Worm (Caenorhabditis elegans) whole organism, L3 larva: ENCODE data around the gene rad-50.

Experiments used
- R02D3.7 ChIP-seq: fragments of 150-350 bp; optimal IDR thresholded peaks from 2 replicates; lab custom pipeline; 2014; ENCODE audit warnings: missing biosample characterization, missing genetic modification characterization
- aly-2 ChIP-seq: fragments of 150-350 bp; optimal IDR thresholded peaks from 2 replicates; lab custom pipeline; 2014; ENCODE audit warnings: missing biosample characterization, missing genetic modification characterization
- ama-1 ChIP-seq: fragments of 150-350 bp; optimal IDR thresholded peaks from 2 replicates; lab custom pipeline; 2018
- ceh-16 ChIP-seq: sonication (generic microtip); optimal IDR thresholded peaks from 2 replicates; lab custom pipeline; 2017; ENCODE audit warnings: missing biosample characterization, missing genetic modification characterization
- ceh-28 ChIP-seq: fragments of 150-350 bp; optimal IDR thresholded peaks from 2 replicates; lab custom pipeline; 2014; ENCODE audit warnings: missing biosample characterization, missing genetic modification reagents, missing genetic modification characterization
- ceh-82 ChIP-seq: fragments of 150-350 bp; optimal IDR thresholded peaks from 2 replicates; lab custom pipeline; 2014; ENCODE audit warnings: missing biosample characterization, missing genetic modification characterization
- ceh-9 ChIP-seq: sonication (generic microtip); optimal IDR thresholded peaks from 2 replicates; lab custom pipeline; 2018; ENCODE audit warnings: missing biosample characterization, missing genetic modification characterization
- egl-27 ChIP-seq: sonication (generic microtip); optimal IDR thresholded peaks from 4 replicates; lab custom pipeline; 2017; ENCODE audit warnings: missing biosample characterization, missing genetic modification reagents, missing genetic modification characterization
- egl-5 ChIP-seq: fragments of 150-350 bp; optimal IDR thresholded peaks from 2 replicates; lab custom pipeline; 2017; ENCODE audit warnings: missing biosample characterization, missing genetic modification reagents, missing genetic modification characterization, inconsistent platforms
- elt-1 ChIP-seq: fragments of 150-350 bp; optimal IDR thresholded peaks from 2 replicates; lab custom pipeline; 2014; ENCODE audit warnings: missing biosample characterization, missing genetic modification characterization
- elt-2 ChIP-seq: sonication (generic microtip); optimal IDR thresholded peaks from 2 replicates; lab custom pipeline; 2016; ENCODE audit warnings: missing genetic modification reagents, mild to moderate bottlenecking, missing genetic modification characterization, missing compliant biosample characterization
- fkh-10 ChIP-seq: sonication (generic microtip); optimal IDR thresholded peaks from 2 replicates; lab custom pipeline; 2017; ENCODE audit warnings: missing biosample characterization, missing genetic modification reagents, missing genetic modification characterization
- fkh-2 ChIP-seq: fragments of 150-350 bp; optimal IDR thresholded peaks from 2 replicates; lab custom pipeline; 2014; ENCODE audit warnings: missing biosample characterization, missing genetic modification reagents, missing genetic modification characterization
- fos-1 ChIP-seq: fragments of 150-350 bp; optimal IDR thresholded peaks from 2 replicates; lab custom pipeline; 2014; ENCODE audit warnings: missing biosample characterization, missing genetic modification characterization
- hmg-11 ChIP-seq: sonication (generic microtip); optimal IDR thresholded peaks from 2 replicates; lab custom pipeline; 2016; ENCODE audit warnings: missing genetic modification characterization, missing compliant biosample characterization
- jun-1 ChIP-seq: fragments of 150-350 bp; optimal IDR thresholded peaks from 2 replicates; lab custom pipeline; 2014; ENCODE audit warnings: missing biosample characterization, missing genetic modification reagents, missing genetic modification characterization
- lin-15B ChIP-seq: fragments of 150-350 bp; optimal IDR thresholded peaks from 2 replicates; lab custom pipeline; 2014; ENCODE audit warnings: missing biosample characterization, missing genetic modification characterization
- lin-39 ChIP-seq: fragments of 150-350 bp; optimal IDR thresholded peaks from 2 replicates; lab custom pipeline; 2018; ENCODE audit warnings: missing biosample characterization, missing genetic modification reagents, missing genetic modification characterization
- lsy-12 ChIP-seq: sonication (generic microtip); optimal IDR thresholded peaks from 2 replicates; lab custom pipeline; 2016; ENCODE audit warnings: mild to moderate bottlenecking, missing genetic modification characterization, missing compliant biosample characterization
- mdl-1 ChIP-seq: fragments of 150-350 bp; optimal IDR thresholded peaks from 2 replicates; lab custom pipeline; 2014; ENCODE audit warnings: missing biosample characterization, missing genetic modification characterization
- mml-1 ChIP-seq: fragments of 150-350 bp; sonication (generic microtip); optimal IDR thresholded peaks from 3 replicates; lab custom pipeline; 2014; ENCODE audit warnings: missing biosample characterization, missing genetic modification characterization
- nfya-1 ChIP-seq: sonication (generic microtip); optimal IDR thresholded peaks from 2 replicates; lab custom pipeline; 2017; ENCODE audit warnings: missing genetic modification characterization, mild to moderate bottlenecking, missing compliant biosample characterization, antibody characterized with exemption, moderate library complexity; ENCODE audit not compliant: insufficient read depth
- nhr-11 ChIP-seq: fragments of 150-350 bp; optimal IDR thresholded peaks from 2 replicates; lab custom pipeline; 2014; ENCODE audit warnings: missing biosample characterization, missing genetic modification characterization
- nhr-23 ChIP-seq: fragments of 150-350 bp; optimal IDR thresholded peaks from 2 replicates; lab custom pipeline; 2014; ENCODE audit warnings: missing biosample characterization, missing genetic modification reagents, missing genetic modification characterization
- nhr-237 ChIP-seq: fragments of 150-350 bp; optimal IDR thresholded peaks from 2 replicates; lab custom pipeline; 2014; ENCODE audit warnings: missing biosample characterization, missing genetic modification characterization
- nhr-25 ChIP-seq: sonication (generic microtip); optimal IDR thresholded peaks from 2 replicates; lab custom pipeline; 2017; ENCODE audit warnings: missing biosample characterization, missing genetic modification characterization
- nhr-28 ChIP-seq: fragments of 150-350 bp; optimal IDR thresholded peaks from 2 replicates; lab custom pipeline; 2014; ENCODE audit warnings: missing biosample characterization, missing genetic modification characterization
- nhr-43 ChIP-seq: sonication (generic microtip); optimal IDR thresholded peaks from 2 replicates; lab custom pipeline; 2016; ENCODE audit warnings: mild to moderate bottlenecking, missing genetic modification characterization, missing compliant biosample characterization; ENCODE audit not compliant: poor library complexity, severe bottlenecking
- nhr-76 ChIP-seq: fragments of 150-350 bp; sonication (generic microtip); optimal IDR thresholded peaks from 5 replicates; lab custom pipeline; 2014; ENCODE audit warnings: missing biosample characterization, missing genetic modification characterization
- nhr-77 ChIP-seq: fragments of 150-350 bp; optimal IDR thresholded peaks from 2 replicates; lab custom pipeline; 2014; ENCODE audit warnings: missing biosample characterization, missing genetic modification characterization
- pha-4 ChIP-seq: fragments of 150-350 bp; optimal IDR thresholded peaks from 2 replicates; lab custom pipeline; 2014; ENCODE audit warnings: missing biosample characterization, missing genetic modification reagents, missing genetic modification characterization
- pqm-1 ChIP-seq: fragments of 150-350 bp; optimal IDR thresholded peaks from 2 replicates; lab custom pipeline; 2017; ENCODE audit warnings: missing biosample characterization, missing genetic modification characterization, inconsistent platforms
- sea-2 ChIP-seq: fragments of 150-350 bp; sonication (generic microtip); optimal IDR thresholded peaks from 4 replicates; lab custom pipeline; 2014; ENCODE audit warnings: missing biosample characterization, missing genetic modification reagents, missing genetic modification characterization
- tbx-2 ChIP-seq: sonication (generic microtip); optimal IDR thresholded peaks from 2 replicates; lab custom pipeline; 2016; ENCODE audit warnings: mild to moderate bottlenecking, missing genetic modification characterization, missing compliant biosample characterization
- unc-39 ChIP-seq: sonication (generic microtip); optimal IDR thresholded peaks from 4 replicates; lab custom pipeline; 2017; ENCODE audit warnings: missing biosample characterization, missing genetic modification characterization
- unc-62 ChIP-seq: fragments of 150-350 bp; sonication (generic microtip); optimal IDR thresholded peaks from 4 replicates; lab custom pipeline; 2014; ENCODE audit warnings: missing biosample characterization, missing genetic modification reagents, missing genetic modification characterization
- zag-1 ChIP-seq: fragments of 150-350 bp; optimal IDR thresholded peaks from 2 replicates; lab custom pipeline; 2014; ENCODE audit warnings: missing biosample characterization, missing genetic modification characterization
- ztf-4 ChIP-seq: fragments of 150-350 bp; optimal IDR thresholded peaks from 2 replicates; lab custom pipeline; 2014; ENCODE audit warnings: missing biosample characterization, missing genetic modification characterization

rad-50 gene

DNA sequence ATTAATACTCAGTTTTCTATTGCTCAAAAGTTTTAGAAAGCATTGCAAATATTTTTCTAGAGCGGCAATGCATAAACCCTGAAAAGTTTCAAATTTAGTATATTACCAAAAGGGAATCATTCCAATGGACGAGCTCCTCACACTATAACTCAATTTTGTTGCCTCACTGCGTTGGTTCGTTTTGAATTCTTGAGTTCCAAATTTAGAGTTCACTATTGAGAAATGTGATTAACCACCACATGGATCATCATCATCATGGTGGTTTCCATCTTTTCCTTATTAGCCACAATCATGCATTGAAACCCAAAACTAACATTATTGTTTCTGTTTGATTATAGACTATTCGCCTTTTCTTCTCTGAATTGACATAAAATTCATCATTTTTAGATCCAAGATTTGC lies 35.5 kb upstream of the rad-50 start:
- TF ChIP-seq R02D3.7 (tag; lab: Kevin White, UChicago) (no peak), lsy-12 (tag; lab: Kevin White, UChicago) (no peak), nhr-77 (no peak), pqm-1 (tag; lab: Kevin White, UChicago) (no peak), sea-2 (GFP tag; lab: Kevin White, UChicago) (no peak), fos-1 (tag; lab: Kevin White, UChicago) (no peak), nhr-25 (no peak), unc-62 (no peak), ceh-9 (tag; lab: Kevin White, UChicago) (no peak), mdl-1 (no peak), nhr-28 (tag; lab: Kevin White, UChicago) (no peak), nhr-43 (tag; lab: Kevin White, UChicago) (no peak), nhr-23 (tag; lab: Kevin White, UChicago) (no peak), jun-1 (tag; lab: Kevin White, UChicago) (no peak)

DNA sequence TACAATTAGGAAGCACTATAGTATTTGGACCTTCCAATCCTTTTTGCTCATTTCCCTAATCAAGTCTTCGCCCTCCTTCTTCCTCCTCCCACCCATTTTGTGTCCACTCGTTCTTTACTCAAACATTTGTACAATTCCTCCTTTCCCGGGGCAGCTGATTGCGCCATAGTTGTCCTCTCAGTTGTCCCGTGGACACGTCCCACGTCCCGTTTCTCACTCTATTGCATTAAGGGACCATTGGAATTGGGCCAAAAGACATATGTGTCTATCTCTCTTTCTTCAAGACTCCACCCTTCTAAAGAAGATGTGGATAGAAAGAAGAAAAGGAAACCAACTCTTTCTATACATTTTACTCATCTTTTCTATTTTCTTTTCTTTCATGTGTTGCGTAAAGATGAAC lies 34.4 kb upstream of the rad-50 start:
- TF ChIP-seq nfya-1, result peak; percentile 11
- TF ChIP-seq fkh-10 (GFP tag; lab: Kevin White, UChicago), result peak; percentile 30
- TF ChIP-seq egl-27 (tag; lab: Kevin White, UChicago), result no peak
- no peak for TF ChIP-seq pqm-1 (tag; lab: Kevin White, UChicago)
- TF ChIP-seq fkh-2 (tag; lab: Kevin White, UChicago), result no peak
- TF ChIP-seq aly-2 (tag; lab: Kevin White, UChicago), result no peak
- TF ChIP-seq mml-1 (tag; lab: Kevin White, UChicago), result no peak

DNA sequence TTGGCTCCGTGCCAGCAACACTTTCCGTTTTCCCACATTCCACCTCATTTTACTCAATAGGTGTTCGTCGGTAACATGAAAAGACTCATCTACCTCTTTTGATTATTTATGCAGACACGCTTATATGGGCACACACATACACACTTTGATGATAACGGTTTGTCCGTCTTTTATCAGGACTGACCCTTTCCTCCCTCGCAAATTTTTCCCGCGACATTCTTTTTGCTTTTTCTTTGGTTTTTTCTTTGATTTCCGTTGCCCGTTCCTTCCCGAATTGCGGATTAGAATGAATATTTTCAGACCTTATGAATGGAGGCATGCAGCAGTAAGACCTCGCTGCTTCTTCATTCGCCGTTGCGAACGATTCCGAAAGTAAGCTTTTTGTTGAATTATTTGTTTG lies 32.4 kb upstream of the rad-50 start, which contains the start of gene vab-8:
Gene vab-8, plus strand, starts transcription at position 301 of the 400 bp plus-strand sequence.
- no peak for TF ChIP-seq mdl-1
- TF ChIP-seq tbx-2 (tag; lab: Kevin White, UChicago), result no peak
- no peak for TF ChIP-seq ceh-82 (tag; lab: Kevin White, UChicago)
- no peak for TF ChIP-seq lsy-12 (tag; lab: Kevin White, UChicago)
- TF ChIP-seq elt-2 (tag; lab: Kevin White, UChicago), result peak; percentile 19
- TF ChIP-seq ama-1 (lab: Kevin White, UChicago), result no peak
- no peak for TF ChIP-seq mml-1 (tag; lab: Kevin White, UChicago)
- no peak for TF ChIP-seq ztf-4

DNA sequence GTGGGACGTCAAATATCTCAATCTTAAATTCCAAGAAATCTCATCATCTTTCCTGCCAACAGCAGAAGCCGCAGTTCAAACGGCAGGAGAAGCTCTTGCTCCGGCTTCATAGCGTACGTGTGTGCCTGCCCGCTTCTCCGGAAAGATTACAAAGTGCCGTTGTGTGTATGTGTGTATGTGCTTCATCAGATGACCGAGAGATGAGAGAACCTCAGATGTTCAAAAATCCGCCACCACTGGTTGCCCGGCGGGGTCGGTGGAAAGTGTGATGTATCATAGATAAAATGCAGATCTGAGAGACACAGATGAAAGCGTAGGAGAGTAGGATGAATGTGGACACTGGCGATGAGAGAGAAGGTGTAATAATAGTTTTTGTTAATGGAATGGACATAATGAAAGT lies 12.0 kb upstream of the rad-50 start:
- TF ChIP-seq lin-15B (tag; lab: Kevin White, UChicago), result no peak
- TF ChIP-seq lin-39, result peak; percentile 4
- no peak for TF ChIP-seq ceh-16 (tag; lab: Kevin White, UChicago)
- no peak for TF ChIP-seq elt-1 (tag; lab: Kevin White, UChicago)
- TF ChIP-seq nhr-237 (tag; lab: Kevin White, UChicago), result no peak
- TF ChIP-seq nhr-77, result no peak
- no peak for TF ChIP-seq hmg-11

DNA sequence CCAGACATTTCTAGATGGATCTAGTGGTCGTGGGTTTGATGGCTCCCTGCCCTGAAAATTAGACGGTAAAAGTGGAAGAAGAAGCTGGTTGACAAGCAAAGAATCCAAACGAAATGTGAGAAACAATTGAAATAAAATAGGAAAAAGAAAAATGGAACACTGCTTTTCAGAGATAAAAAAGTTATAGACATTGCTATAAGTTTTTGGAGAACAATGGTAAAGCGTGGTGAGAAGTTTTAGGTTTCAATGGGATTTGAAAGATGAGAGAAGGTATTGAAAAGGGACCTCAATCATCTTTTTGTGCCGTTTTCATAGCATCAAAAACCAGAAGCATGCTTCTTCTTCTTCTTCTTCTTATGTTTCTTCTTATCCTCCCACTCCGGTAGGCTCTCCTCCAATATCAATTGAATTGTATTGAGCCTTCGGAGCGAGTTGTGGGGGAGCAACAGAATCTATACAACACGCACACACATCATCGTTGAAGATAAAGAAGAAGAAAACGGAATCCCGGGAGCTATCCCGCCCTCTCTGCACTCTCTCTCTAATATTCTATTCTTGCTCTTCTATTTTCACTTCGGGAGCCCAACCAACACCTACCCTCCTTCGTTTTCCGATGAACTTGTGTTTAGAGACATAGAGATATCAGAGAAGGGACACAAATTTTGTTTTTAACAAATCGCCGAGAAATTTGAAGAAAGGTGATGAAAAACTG lies 11.0 kb upstream of the rad-50 start, which contains the start of gene myo-3:
Gene myo-3, minus strand, starts transcription at position 51 of the 712 bp plus-strand sequence.
- no peak for TF ChIP-seq nhr-25
- TF ChIP-seq lin-15B (tag; lab: Kevin White, UChicago), result no peak
- no peak for TF ChIP-seq ceh-28 (tag; lab: Kevin White, UChicago)
- no peak for TF ChIP-seq egl-5 (tag; lab: Kevin White, UChicago)
- TF ChIP-seq fos-1 (tag; lab: Kevin White, UChicago), result no peak
- TF ChIP-seq nhr-77, result no peak
- TF ChIP-seq sea-2 (GFP tag; lab: Kevin White, UChicago), result no peak
- no peak for TF ChIP-seq hmg-11
- TF ChIP-seq aly-2 (tag; lab: Kevin White, UChicago), result no peak
- TF ChIP-seq nhr-76 (tag; lab: Kevin White, UChicago), result no peak
- no peak for TF ChIP-seq nfya-1
- TF ChIP-seq nhr-11 (tag; lab: Kevin White, UChicago), result no peak
- TF ChIP-seq fkh-2 (tag; lab: Kevin White, UChicago), result no peak
- no peak for TF ChIP-seq unc-39 (tag; lab: Kevin White, UChicago)
- TF ChIP-seq zag-1 (tag; lab: Kevin White, UChicago), result no peak
- TF ChIP-seq pha-4 (tag; lab: Kevin White, UChicago), result no peak
- TF ChIP-seq, all 47 proteins: peak for 0
